Worm (Caenorhabditis elegans) whole organism, midembryonic: ENCODE data around the gene wdr-83.
A peak's percentile ranks its signal among the peaks of the same experiment; 100 is the strongest.

Experiments used
- T22C8.4 ChIP-seq: fragments of 200-800 bp; sonication (Bioruptor generic); IDR thresholded peaks from 2 replicates; pipeline ENCODE4 v1.3.6; 2022; ENCODE audit warnings: missing genetic modification characterization, missing compliant biosample characterization
- cog-1 ChIP-seq: sonication (generic microtip); optimal IDR thresholded peaks from 2 replicates; lab custom pipeline; 2016; ENCODE audit warnings: missing genetic modification characterization, missing compliant biosample characterization
- flt-1 ChIP-seq: fragments of 200-800 bp; sonication (Bioruptor generic); IDR thresholded peaks from 2 replicates; pipeline ENCODE4 v1.3.6; 2022; ENCODE audit warnings: missing genetic modification characterization, missing compliant biosample characterization
- klf-2 ChIP-seq: fragments of 200-800 bp; sonication (Bioruptor generic); conservative IDR thresholded peaks from 2 replicates; pipeline ENCODE4 v1.3.6; 2022; ENCODE audit warnings: missing genetic modification reagents, missing genetic modification characterization, missing compliant biosample characterization
- med-1 ChIP-seq: sonication (generic microtip); optimal IDR thresholded peaks from 2 replicates; lab custom pipeline; 2017; ENCODE audit warnings: missing genetic modification characterization, mild to moderate bottlenecking, missing compliant biosample characterization, antibody characterized with exemption, missing genetic modification reagents; ENCODE audit not compliant: insufficient read depth
- ref-1 ChIP-seq: fragments of 200-800 bp; sonication (Bioruptor generic); conservative IDR thresholded peaks from 2 replicates; pipeline ENCODE4 v1.3.6; 2022; ENCODE audit warnings: missing genetic modification reagents, missing genetic modification characterization, missing compliant biosample characterization
- tab-1 ChIP-seq: fragments of 200-800 bp; sonication (Bioruptor generic); IDR thresholded peaks from 2 replicates; pipeline ENCODE4 v1.3.6; 2022; ENCODE audit warnings: missing genetic modification characterization, missing compliant biosample characterization
- ztf-23 ChIP-seq: fragments of 200-800 bp; sonication (Bioruptor generic); IDR thresholded peaks from 2 replicates; pipeline ENCODE4 v1.3.6; 2022; ENCODE audit warnings: missing genetic modification reagents, missing genetic modification characterization, missing compliant biosample characterization
- ztf-29 ChIP-seq: fragments of 200-800 bp; sonication (Bioruptor generic); IDR thresholded peaks from 2 replicates; pipeline ENCODE4 v1.3.6; 2022; ENCODE audit warnings: missing genetic modification reagents, missing genetic modification characterization, missing compliant biosample characterization

The wdr-83 gene

ce11 chrII:5042381-5042930 is 10.9 kb upstream of the wdr-83 start:
- TF ChIP-seq T22C8.4 (GFP tag; lab: Robert Waterston, UW) (no peak), ztf-29 (GFP tag; lab: Robert Waterston, UW) (no peak), klf-2 (GFP tag; lab: Robert Waterston, UW) (no peak), ref-1 (GFP tag; lab: Robert Waterston, UW) (no peak), ztf-23 (GFP tag; lab: Robert Waterston, UW) (no peak), med-1 (GFP tag; lab: Kevin White, UChicago) (no peak), flt-1 (no peak), tab-1 (no peak), cog-1 (tag; lab: Kevin White, UChicago) (no peak)

ce11 chrII:5040631-5041156 is 9.2 kb upstream of the wdr-83 start, which contains the start of gene F33G12.7:
Gene F33G12.7, minus strand, starts transcription at chrII:5040681.
- no peak for TF ChIP-seq med-1 (GFP tag; lab: Kevin White, UChicago)
- TF ChIP-seq klf-2 (GFP tag; lab: Robert Waterston, UW) = no peak
- no peak for TF ChIP-seq ref-1 (GFP tag; lab: Robert Waterston, UW)

ce11 chrII:5039912-5040311 is 8.4 kb upstream of the wdr-83 start, which contains the start of gene golg-2:
Gene golg-2, minus strand, starts transcription at chrII:5040091.
- TF ChIP-seq tab-1 = no peak
- TF ChIP-seq ref-1 (GFP tag; lab: Robert Waterston, UW) = no peak
- no peak for TF ChIP-seq cog-1 (tag; lab: Kevin White, UChicago)
- no peak for TF ChIP-seq flt-1
- no peak for TF ChIP-seq T22C8.4 (GFP tag; lab: Robert Waterston, UW)
- TF ChIP-seq ztf-23 (GFP tag; lab: Robert Waterston, UW) = no peak
- TF ChIP-seq med-1 (GFP tag; lab: Kevin White, UChicago) = no peak
- no peak for TF ChIP-seq ztf-29 (GFP tag; lab: Robert Waterston, UW)
- TF ChIP-seq klf-2 (GFP tag; lab: Robert Waterston, UW) = no peak

- TF ChIP-seq med-1 (GFP tag; lab: Kevin White, UChicago) = no peak
- TF ChIP-seq cog-1 (tag; lab: Kevin White, UChicago) = no peak
- no peak for TF ChIP-seq T22C8.4 (GFP tag; lab: Robert Waterston, UW)
- TF ChIP-seq flt-1 = no peak
- TF ChIP-seq ztf-23 (GFP tag; lab: Robert Waterston, UW) = no peak
- TF ChIP-seq tab-1 = no peak
- TF ChIP-seq klf-2 (GFP tag; lab: Robert Waterston, UW) = no peak
- no peak for TF ChIP-seq ref-1 (GFP tag; lab: Robert Waterston, UW)
- TF ChIP-seq ztf-29 (GFP tag; lab: Robert Waterston, UW) = no peak
Measured at ce11 chrII:5036128-5036527, 4.6 kb upstream of the wdr-83 start, which contains the start of gene lrr-1. Gene lrr-1, minus strand, starts transcription at chrII:5036439.

- no peak for TF ChIP-seq ztf-29 (GFP tag; lab: Robert Waterston, UW)
Measured at ce11 chrII:5033935-5034334, 2.4 kb upstream of the wdr-83 start, which contains the start of gene F33G12.3. Gene F33G12.3, minus strand, starts transcription at chrII:5034035.

- peak; percentile 97 for TF ChIP-seq flt-1
- TF ChIP-seq ztf-23 (GFP tag; lab: Robert Waterston, UW) = peak; percentile 93
- peak; percentile 97 for TF ChIP-seq tab-1
- peak; percentile 95 for TF ChIP-seq T22C8.4 (GFP tag; lab: Robert Waterston, UW)
- TF ChIP-seq ref-1 (GFP tag; lab: Robert Waterston, UW) = peak; percentile 93
- peak; percentile 95 for TF ChIP-seq cog-1 (tag; lab: Kevin White, UChicago)
- TF ChIP-seq klf-2 (GFP tag; lab: Robert Waterston, UW) = peak; percentile 89
- peak; percentile 99 for TF ChIP-seq ztf-29 (GFP tag; lab: Robert Waterston, UW)
- peak; percentile 74 for TF ChIP-seq med-1 (GFP tag; lab: Kevin White, UChicago)
Measured at ce11 chrII:5032669-5033068, 1.2 kb upstream of the wdr-83 start.

- no peak for TF ChIP-seq cog-1 (tag; lab: Kevin White, UChicago)
- TF ChIP-seq ref-1 (GFP tag; lab: Robert Waterston, UW) = no peak
- no peak for TF ChIP-seq med-1 (GFP tag; lab: Kevin White, UChicago)
- no peak for TF ChIP-seq klf-2 (GFP tag; lab: Robert Waterston, UW)
- TF ChIP-seq ztf-29 (GFP tag; lab: Robert Waterston, UW) = no peak
- no peak for TF ChIP-seq T22C8.4 (GFP tag; lab: Robert Waterston, UW)
Measured at ce11 chrII:5027952-5028351, 3.6 kb downstream of the wdr-83 start.

ce11 chrII:5022381-5022855 is 9.1 kb downstream of the wdr-83 start, which contains the start of the genes nsy-1 and F59A6.13:
Gene nsy-1, plus strand, starts transcription at chrII:5022757.
Gene F59A6.13, plus strand, starts transcription at chrII:5022805.
- no peak for TF ChIP-seq tab-1
- no peak for TF ChIP-seq ref-1 (GFP tag; lab: Robert Waterston, UW)
- TF ChIP-seq ztf-29 (GFP tag; lab: Robert Waterston, UW) = no peak
- TF ChIP-seq cog-1 (tag; lab: Kevin White, UChicago) = no peak
- TF ChIP-seq flt-1 = no peak
- no peak for TF ChIP-seq T22C8.4 (GFP tag; lab: Robert Waterston, UW)
- TF ChIP-seq ztf-23 (GFP tag; lab: Robert Waterston, UW) = no peak
- no peak for TF ChIP-seq klf-2 (GFP tag; lab: Robert Waterston, UW)
- TF ChIP-seq med-1 (GFP tag; lab: Kevin White, UChicago) = no peak

- TF ChIP-seq cog-1 (tag; lab: Kevin White, UChicago) (no peak), ref-1 (GFP tag; lab: Robert Waterston, UW) (no peak), ztf-23 (GFP tag; lab: Robert Waterston, UW) (no peak), tab-1 (no peak), ztf-29 (GFP tag; lab: Robert Waterston, UW) (no peak), med-1 (GFP tag; lab: Kevin White, UChicago) (no peak), T22C8.4 (GFP tag; lab: Robert Waterston, UW) (no peak), flt-1 (no peak), klf-2 (GFP tag; lab: Robert Waterston, UW) (no peak)
Measured at ce11 chrII:5021518-5021917, 10.0 kb downstream of the wdr-83 start.
